Fruit fly (Drosophila melanogaster) whole organism, embryonic: Measurements from ENCODE around the gene CG3339.

Experiments used
- Ada2b ChIP-seq: fragments of 200-800 bp; sonication (Bioruptor generic); IDR thresholded peaks from 2 replicates; pipeline ENCODE4 v1.3.6; 2022; ENCODE audit warnings: missing biosample characterization, missing genetic modification characterization
- Bteb2 ChIP-seq: fragments of 200-800 bp; sonication (Bioruptor generic); optimal IDR thresholded peaks from 2 replicates; lab custom pipeline; 2016; ENCODE audit warnings: missing biosample characterization, missing genetic modification characterization
- C15 ChIP-seq: fragments of 200-800 bp; sonication (Bioruptor generic); IDR thresholded peaks from 3 replicates; pipeline ENCODE4 v1.3.6; 2022; ENCODE audit warnings: missing biosample characterization, missing genetic modification characterization
- CG11398 ChIP-seq: fragments of 200-800 bp; sonication (Bioruptor generic); optimal IDR thresholded peaks from 2 replicates; lab custom pipeline; 2016; ENCODE audit warnings: missing biosample characterization, missing genetic modification characterization
- CG11696 ChIP-seq: fragments of 200-800 bp; sonication (Bioruptor generic); IDR thresholded peaks from 2 replicates; pipeline ENCODE4 v1.3.6; 2022; ENCODE audit warnings: missing biosample characterization, missing genetic modification characterization
- CG13775 ChIP-seq: fragments of 200-800 bp; sonication (Bioruptor generic); optimal IDR thresholded peaks from 3 replicates; lab custom pipeline; 2017; ENCODE audit warnings: missing biosample characterization, mild to moderate bottlenecking, missing genetic modification characterization
- CG14667 ChIP-seq: fragments of 200-800 bp; sonication (Bioruptor generic); IDR thresholded peaks from 2 replicates; pipeline ENCODE4 v1.3.6; 2022; ENCODE audit warnings: missing biosample characterization, missing genetic modification characterization
- CG30020 ChIP-seq: fragments of 200-800 bp; optimal IDR thresholded peaks from 2 replicates; lab custom pipeline; 2019; ENCODE audit warnings: missing biosample characterization, mild to moderate bottlenecking, missing genetic modification characterization, moderate library complexity
- CG42726 ChIP-seq: fragments of 200-800 bp; sonication (Bioruptor generic); IDR thresholded peaks from 2 replicates; pipeline ENCODE4 v1.3.6; 2022; ENCODE audit warnings: missing biosample characterization, missing genetic modification characterization; ENCODE audit not compliant: partially characterized antibody
- CG4360 ChIP-seq: fragments of 200-800 bp; sonication (Bioruptor generic); IDR thresholded peaks from 2 replicates; pipeline ENCODE4 v1.3.6; 2022; ENCODE audit warnings: missing biosample characterization, missing genetic modification characterization
- CG5245 ChIP-seq: fragments of 200-800 bp; sonication (Bioruptor generic); optimal IDR thresholded peaks from 3 replicates; lab custom pipeline; 2016; ENCODE audit warnings: missing biosample characterization, missing genetic modification characterization
- CG6683 ChIP-seq: fragments of 200-800 bp; sonication (Bioruptor generic); optimal IDR thresholded peaks from 2 replicates; lab custom pipeline; 2017; ENCODE audit warnings: missing biosample characterization, mild to moderate bottlenecking, missing genetic modification characterization, missing genetic modification reagents
- CG7357 ChIP-seq: fragments of 200-800 bp; sonication (Bioruptor generic); IDR thresholded peaks from 3 replicates; pipeline ENCODE4 v1.3.6; 2022; ENCODE audit warnings: missing biosample characterization, missing genetic modification characterization
- CG7745 ChIP-seq: fragments of 200-800 bp; sonication (Bioruptor generic); optimal IDR thresholded peaks from 2 replicates; lab custom pipeline; 2018; ENCODE audit warnings: missing biosample characterization, mild to moderate bottlenecking, missing genetic modification characterization, moderate library complexity
- Hr3 ChIP-seq: fragments of 200-800 bp; sonication (Bioruptor generic); optimal IDR thresholded peaks from 3 replicates; lab custom pipeline; 2016; ENCODE audit warnings: missing biosample characterization, missing genetic modification characterization
- Hr51 ChIP-seq, 2 experiments: fragments of 200-800 bp; sonication (Bioruptor generic); optimal IDR thresholded peaks; 2 replicates in 1 of 2; 3 replicates in 1 of 2; lab custom pipeline; 2016 to 2018; ENCODE audit warnings: missing biosample characterization in 2 of 2, missing genetic modification characterization in 2 of 2, mild to moderate bottlenecking in 1 of 2, moderate library complexity in 1 of 2
- Lpt ChIP-seq: fragments of >200 bp; optimal IDR thresholded peaks from 2 replicates; lab custom pipeline; 2018; ENCODE audit warnings: missing biosample characterization, missing genetic modification characterization
- Mes4 ChIP-seq: fragments of 200-800 bp; sonication (Bioruptor generic); optimal IDR thresholded peaks from 2 replicates; lab custom pipeline; 2016; ENCODE audit warnings: missing biosample characterization, missing genetic modification characterization
- Nf-YC ChIP-seq: fragments of 200-800 bp; optimal IDR thresholded peaks from 3 replicates; lab custom pipeline; 2019; ENCODE audit warnings: missing biosample characterization, mild to moderate bottlenecking, missing genetic modification characterization, moderate library complexity
- Opbp ChIP-seq: fragments of 200-800 bp; sonication (Bioruptor generic); IDR thresholded peaks from 3 replicates; pipeline ENCODE4 v1.3.6; 2022; ENCODE audit warnings: missing biosample characterization, missing genetic modification characterization; ENCODE audit not compliant: partially characterized antibody
- Optix ChIP-seq: fragments of 200-800 bp; sonication (Bioruptor generic); IDR thresholded peaks from 3 replicates; pipeline ENCODE4 v1.3.6; 2022; ENCODE audit warnings: missing biosample characterization, missing genetic modification characterization
- Scr ChIP-seq: fragments of 200-800 bp; sonication (Bioruptor generic); IDR thresholded peaks from 2 replicates; pipeline ENCODE4 v1.3.6; 2022; ENCODE audit warnings: missing biosample characterization, missing genetic modification characterization; ENCODE audit not compliant: partially characterized antibody
- Sry-δ ChIP-seq: fragments of 200-800 bp; sonication (Bioruptor generic); optimal IDR thresholded peaks from 2 replicates; lab custom pipeline; 2016; ENCODE audit warnings: missing biosample characterization, missing genetic modification characterization
- Tbp ChIP-seq: fragments of >200 bp; optimal IDR thresholded peaks from 2 replicates; lab custom pipeline; 2018; ENCODE audit warnings: missing biosample characterization, missing genetic modification characterization
- Trl ChIP-seq, 3 experiments: fragments of >200 bp in 2 of 3; fragments of 200-800 bp in 1 of 3; sonication (Bioruptor generic) in 1 of 3; optimal IDR thresholded peaks; 2 replicates in 1 of 3; 3 replicates in 2 of 3; lab custom pipeline; 2016 to 2017; ENCODE audit warnings: missing biosample characterization in 1 of 3, missing genetic modification characterization in 1 of 3
- Vsx1 ChIP-seq: fragments of 200-800 bp; sonication (Bioruptor generic); optimal IDR thresholded peaks from 2 replicates; lab custom pipeline; 2017; ENCODE audit warnings: missing biosample characterization, mild to moderate bottlenecking, missing genetic modification characterization, missing genetic modification reagents
- abd-A ChIP-seq: fragments of 200-800 bp; sonication (Bioruptor generic); optimal IDR thresholded peaks from 3 replicates; lab custom pipeline; 2019; ENCODE audit warnings: missing biosample characterization, mild to moderate bottlenecking, missing genetic modification characterization, moderate library complexity
- ac ChIP-seq: fragments of 200-800 bp; sonication (Bioruptor generic); optimal IDR thresholded peaks from 3 replicates; lab custom pipeline; 2017; ENCODE audit warnings: missing biosample characterization, mild to moderate bottlenecking, missing genetic modification characterization
- ap ChIP-seq: fragments of 200-800 bp; sonication (Bioruptor generic); IDR thresholded peaks from 2 replicates; pipeline ENCODE4 v1.3.6; 2022; ENCODE audit warnings: missing biosample characterization, missing genetic modification characterization
- caup ChIP-seq: fragments of 200-800 bp; sonication (Bioruptor generic); optimal IDR thresholded peaks from 3 replicates; lab custom pipeline; 2017; ENCODE audit warnings: missing biosample characterization, mild to moderate bottlenecking, missing genetic modification characterization, moderate library complexity; ENCODE audit not compliant: severe bottlenecking
- chm ChIP-seq: fragments of 200-800 bp; sonication (Bioruptor generic); IDR thresholded peaks from 2 replicates; pipeline ENCODE4 v1.3.6; 2022; ENCODE audit warnings: missing biosample characterization, missing genetic modification characterization
- danr ChIP-seq: fragments of 200-800 bp; sonication (Bioruptor generic); IDR thresholded peaks from 2 replicates; pipeline ENCODE4 v1.3.6; 2022; ENCODE audit warnings: missing biosample characterization, missing genetic modification characterization
- dati ChIP-seq: fragments of 200-800 bp; sonication (Bioruptor generic); IDR thresholded peaks from 2 replicates; pipeline ENCODE4 v1.3.6; 2022; ENCODE audit warnings: missing biosample characterization, missing genetic modification characterization
- dimm ChIP-seq: fragments of 200-800 bp; sonication (Bioruptor generic); IDR thresholded peaks from 2 replicates; pipeline ENCODE4 v1.3.6; 2022; ENCODE audit warnings: missing biosample characterization, missing genetic modification characterization
- disco-r ChIP-seq: fragments of 200-800 bp; sonication (Bioruptor generic); optimal IDR thresholded peaks from 2 replicates; lab custom pipeline; 2016; ENCODE audit warnings: missing biosample characterization, missing genetic modification characterization
- dm ChIP-seq: fragments of 200-800 bp; sonication (Bioruptor generic); optimal IDR thresholded peaks from 3 replicates; lab custom pipeline; 2016; ENCODE audit warnings: missing biosample characterization, missing genetic modification characterization
- fu2 ChIP-seq: fragments of 200-800 bp; sonication (Bioruptor generic); optimal IDR thresholded peaks from 2 replicates; lab custom pipeline; 2016; ENCODE audit warnings: missing biosample characterization, missing genetic modification characterization
- grau ChIP-seq: fragments of 200-800 bp; optimal IDR thresholded peaks from 3 replicates; lab custom pipeline; 2019; ENCODE audit warnings: missing biosample characterization, mild to moderate bottlenecking, missing genetic modification characterization, moderate library complexity
- h ChIP-seq: fragments of >200 bp; optimal IDR thresholded peaks from 2 replicates; lab custom pipeline; 2017
- jumu ChIP-seq: fragments of 200-800 bp; sonication (Bioruptor generic); optimal IDR thresholded peaks from 3 replicates; lab custom pipeline; 2016; ENCODE audit warnings: missing biosample characterization, missing genetic modification characterization
- peb ChIP-seq: fragments of 200-800 bp; sonication (Bioruptor generic); IDR thresholded peaks from 2 replicates; pipeline ENCODE4 v1.3.6; 2022; ENCODE audit warnings: missing biosample characterization, missing genetic modification characterization
- ranshi ChIP-seq: fragments of 200-800 bp; sonication (Bioruptor generic); IDR thresholded peaks from 2 replicates; pipeline ENCODE4 v1.3.6; 2022; ENCODE audit warnings: missing biosample characterization, missing genetic modification characterization
- salm ChIP-seq: fragments of 200-800 bp; sonication (Bioruptor generic); optimal IDR thresholded peaks from 2 replicates; lab custom pipeline; 2018; ENCODE audit warnings: missing biosample characterization, mild to moderate bottlenecking, missing genetic modification characterization
- sim ChIP-seq: fragments of 200-800 bp; sonication (Bioruptor generic); IDR thresholded peaks from 2 replicates; pipeline ENCODE4 v1.3.6; 2022; ENCODE audit warnings: missing biosample characterization, missing genetic modification characterization
- sqz ChIP-seq: fragments of 200-800 bp; sonication (Bioruptor generic); optimal IDR thresholded peaks from 3 replicates; lab custom pipeline; 2018; ENCODE audit warnings: missing biosample characterization, mild to moderate bottlenecking, missing genetic modification characterization
- tll ChIP-seq, 2 experiments: fragments of 200-800 bp in 1 of 2; fragments of >200 bp in 1 of 2; sonication (Bioruptor generic) in 1 of 2; optimal IDR thresholded peaks; 2 replicates each; lab custom pipeline; 2017 to 2019; ENCODE audit warnings: missing biosample characterization in 2 of 2, missing genetic modification characterization in 2 of 2, mild to moderate bottlenecking in 1 of 2, moderate library complexity in 1 of 2
- trh ChIP-seq: fragments of 200-800 bp; sonication (Bioruptor generic); optimal IDR thresholded peaks from 2 replicates; lab custom pipeline; 2016; ENCODE audit warnings: missing biosample characterization, missing genetic modification characterization
- wek ChIP-seq: fragments of 200-800 bp; sonication (Bioruptor generic); optimal IDR thresholded peaks from 3 replicates; lab custom pipeline; 2018; ENCODE audit warnings: missing biosample characterization, mild to moderate bottlenecking, missing genetic modification characterization, moderate library complexity
- wor ChIP-seq: fragments of 200-800 bp; sonication (Bioruptor generic); IDR thresholded peaks from 2 replicates; pipeline ENCODE4 v1.3.6; 2022; ENCODE audit warnings: missing biosample characterization, missing genetic modification characterization
- yki ChIP-seq: fragments of >200 bp; optimal IDR thresholded peaks from 3 replicates; lab custom pipeline; 2018
- zen2 ChIP-seq: fragments of 200-800 bp; sonication (Bioruptor generic); IDR thresholded peaks from 3 replicates; pipeline ENCODE4 v1.3.6; 2022; ENCODE audit warnings: missing biosample characterization, missing genetic modification characterization; ENCODE audit not compliant: partially characterized antibody
- zfh2 ChIP-seq: fragments of 200-800 bp; sonication (Bioruptor generic); optimal IDR thresholded peaks from 2 replicates; lab custom pipeline; 2016; ENCODE audit warnings: missing biosample characterization, missing genetic modification characterization

The CG3339 gene

DNA sequence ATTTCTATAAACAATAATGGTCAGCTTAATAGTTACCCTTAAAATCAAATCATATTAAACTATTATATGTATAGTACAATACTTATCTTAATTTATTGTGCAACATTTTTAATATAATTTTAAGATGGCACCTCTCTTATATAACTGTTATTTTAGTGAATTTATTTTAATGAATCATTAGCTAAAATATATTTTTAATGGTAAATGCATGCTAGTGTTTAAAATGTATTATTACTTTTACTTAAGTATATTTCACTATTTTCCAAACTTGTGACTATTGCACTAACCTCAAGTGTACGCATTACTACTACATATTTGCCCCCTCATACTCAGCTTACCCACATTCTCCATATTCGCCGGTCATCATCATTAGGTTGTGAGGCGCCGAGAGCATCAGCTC, 75.9 kb downstream of the CG3339 start (continued):
- TF ChIP-seq Sry-δ (GFP tag; lab: Kevin White, UChicago) (no peak), ranshi (GFP tag; lab: Robert Waterston, UW) (0 out of 2 replicates have a peak, but pooled peaks have one; percentile 39), trh (GFP tag; lab: Kevin White, UChicago) (no peak), Hr51 (GFP tag; optimal IDR thresholded peaks at IDR 0.05; lab: Kevin White, UChicago) (peak in 1 of 2 experiments; percentile 94), sqz (GFP tag; lab: Kevin White, UChicago) (no peak), yki (no peak), tll (GFP tag; optimal IDR thresholded peaks at IDR 0.05; lab: Kevin White, UChicago) (no peak), CG42726 (GFP tag; lab: Robert Waterston, UW) (no peak), CG11696 (GFP tag; lab: Robert Waterston, UW) (peak; percentile 91), dimm (GFP tag; lab: Robert Waterston, UW) (no peak), dati (GFP tag; lab: Robert Waterston, UW) (no peak), Opbp (GFP tag; lab: Robert Waterston, UW) (no peak), CG7745 (tag; lab: Kevin White, UChicago) (no peak), abd-A (peak; percentile 62), Tbp (GFP tag; lab: Kevin White, UChicago) (no peak), wek (no peak), dm (GFP tag; lab: Kevin White, UChicago) (no peak), Bteb2 (no peak), zfh2 (GFP tag; lab: Kevin White, UChicago) (no peak), Vsx1 (GFP tag; lab: Kevin White, UChicago) (peak; percentile 29), ac (GFP tag; lab: Kevin White, UChicago) (peak; percentile 5), CG11398 (GFP tag; lab: Kevin White, UChicago) (no peak), caup (GFP tag; lab: Kevin White, UChicago) (peak; percentile 71), CG30020 (tag; lab: Kevin White, UChicago) (peak; percentile 68), salm (tag; lab: Kevin White, UChicago) (peak; percentile 82), peb (GFP tag; lab: Robert Waterston, UW) (no peak; the same call in 1 of the 2 replicates), Mes4 (no peak), Scr (GFP tag; lab: Robert Waterston, UW) (no peak), wor (peak; percentile 27; the same call in 1 of the 2 replicates), ap (GFP tag; lab: Robert Waterston, UW) (0 out of 2 replicates have a peak, but pooled peaks have one; percentile 49), fu2 (GFP tag; lab: Kevin White, UChicago) (no peak), Hr3 (GFP tag; lab: Kevin White, UChicago) (peak; percentile 68), danr (GFP tag; lab: Robert Waterston, UW) (no peak), Optix (GFP tag; lab: Robert Waterston, UW) (no peak), Lpt (no peak), CG7357 (GFP tag; lab: Robert Waterston, UW) (peak; percentile 49; the same call in 2 of the 3 replicates), chm (GFP tag; lab: Robert Waterston, UW) (no peak), zen2 (GFP tag; lab: Robert Waterston, UW) (no peak), sim (0 out of 2 replicates have a peak, but pooled peaks have one; percentile 11), CG4360 (GFP tag; lab: Robert Waterston, UW) (no peak), CG14667 (peak; percentile 24; the same call in 1 of the 2 replicates), Trl (optimal IDR thresholded peaks at IDR 0.05; lab: Kevin White, UChicago) (no peak), Trl (GFP tag; optimal IDR thresholded peaks at IDR 0.05; lab: Kevin White, UChicago) (no peak), C15 (GFP tag; lab: Robert Waterston, UW) (no peak), CG6683 (GFP tag; lab: Kevin White, UChicago) (peak; percentile 7), grau (tag; lab: Kevin White, UChicago) (peak; percentile 91), jumu (GFP tag; lab: Kevin White, UChicago) (no peak), Ada2b (GFP tag; lab: Robert Waterston, UW) (no peak), CG13775 (GFP tag; lab: Kevin White, UChicago) (peak; percentile 52), Nf-YC (tag; lab: Kevin White, UChicago) (peak; percentile 81), disco-r (GFP tag; lab: Kevin White, UChicago) (no peak), h (lab: Kevin White, UChicago) (no peak), CG5245 (GFP tag; lab: Kevin White, UChicago) (peak; percentile 35)
